Fruit fly (Drosophila melanogaster): ENCODE measurements around the gene Nubp2.

dm6 chr3L:20529918-20530317 is 3.5 kb downstream of the Nubp2 start:
- no peak for TF ChIP-seq tll (GFP tag; optimal IDR thresholded peaks at IDR 0.05)
- no peak for TF ChIP-seq gem (tag; optimal IDR thresholded peaks at IDR 0.05)
- TF ChIP-seq wor (GFP tag; IDR thresholded peaks at IDR 0.05), result no peak
- TF ChIP-seq Ptx1 (GFP tag; IDR thresholded peaks at IDR 0.05), result no peak
- TF ChIP-seq CG2889 (GFP tag; IDR thresholded peaks at IDR 0.05), result no peak
- no peak for TF ChIP-seq psq (GFP tag; optimal IDR thresholded peaks at IDR 0.05)
- no peak for TF ChIP-seq grau (tag; optimal IDR thresholded peaks at IDR 0.05)
- TF ChIP-seq CG6272 (GFP tag; IDR thresholded peaks at IDR 0.05), result no peak

Data from whole organism, embryonic.